Worm (Caenorhabditis elegans): ENCODE data around the gene nhr-203.

ce11 chrV:449685-450084, 9.9 kb upstream of the nhr-203 start, which contains the start of gene M02H5.8:
- no peak for TF ChIP-seq him-1 (tag; optimal IDR thresholded peaks at IDR 0.05)
- TF ChIP-seq dao-5 (tag; optimal IDR thresholded peaks at IDR 0.05) = no peak
- TF ChIP-seq W03F9.2 (tag; optimal IDR thresholded peaks at IDR 0.05) = no peak

Data from whole organism, L4/young adult.